Fruit fly (Drosophila melanogaster) whole organism, embryonic: ENCODE measurements around the gene kraken.
A peak's percentile ranks its signal among the peaks of the same experiment; 100 is the strongest.

ENCODE experiments used
- Abd-B ChIP-seq: fragments of 200-800 bp; sonication (Bioruptor generic); optimal IDR thresholded peaks from 2 replicates; lab custom pipeline; 2018; ENCODE audit warnings: missing biosample characterization, mild to moderate bottlenecking, missing genetic modification characterization, moderate library complexity
- Aef1 ChIP-seq: fragments of 200-800 bp; sonication (Bioruptor generic); IDR thresholded peaks from 3 replicates; pipeline ENCODE4 v1.3.6; 2022; ENCODE audit warnings: missing biosample characterization, missing genetic modification characterization
- CG10321 ChIP-seq: fragments of 200-800 bp; sonication (Bioruptor generic); IDR thresholded peaks from 2 replicates; pipeline ENCODE4 v1.3.6; 2022; ENCODE audit warnings: missing biosample characterization, missing genetic modification characterization
- CG12071 ChIP-seq: fragments of 200-800 bp; sonication (Bioruptor generic); optimal IDR thresholded peaks from 3 replicates; lab custom pipeline; 2018; ENCODE audit warnings: missing biosample characterization, mild to moderate bottlenecking, missing genetic modification characterization
- CG13894 ChIP-seq: fragments of 200-800 bp; sonication (Bioruptor generic); optimal IDR thresholded peaks from 3 replicates; lab custom pipeline; 2018; ENCODE audit warnings: missing biosample characterization, mild to moderate bottlenecking, missing genetic modification characterization, moderate library complexity
- CG14710 ChIP-seq: fragments of 200-800 bp; sonication (Bioruptor generic); optimal IDR thresholded peaks from 3 replicates; lab custom pipeline; 2019; ENCODE audit warnings: missing biosample characterization, mild to moderate bottlenecking, missing genetic modification characterization, moderate library complexity
- CG16813 ChIP-seq: fragments of 200-800 bp; sonication (Bioruptor generic); IDR thresholded peaks from 3 replicates; pipeline ENCODE4 v1.3.6; 2022; ENCODE audit warnings: missing biosample characterization, missing genetic modification characterization; ENCODE audit not compliant: partially characterized antibody
- CG17568 ChIP-seq: fragments of 200-800 bp; sonication (Bioruptor generic); optimal IDR thresholded peaks from 2 replicates; lab custom pipeline; 2018; ENCODE audit warnings: missing biosample characterization, mild to moderate bottlenecking, missing genetic modification characterization, moderate library complexity
- CG1792 ChIP-seq: fragments of 200-800 bp; sonication (Bioruptor generic); optimal IDR thresholded peaks from 2 replicates; lab custom pipeline; 2016; ENCODE audit warnings: missing biosample characterization, missing genetic modification characterization
- CG18599 ChIP-seq: fragments of 200-800 bp; sonication (Bioruptor generic); optimal IDR thresholded peaks from 3 replicates; lab custom pipeline; 2017; ENCODE audit warnings: missing biosample characterization, missing genetic modification characterization, mild to moderate bottlenecking, moderate library complexity, missing genetic modification reagents
- CG31365 ChIP-seq: fragments of 200-800 bp; sonication (Bioruptor generic); optimal IDR thresholded peaks from 2 replicates; lab custom pipeline; 2018; ENCODE audit warnings: missing biosample characterization, mild to moderate bottlenecking, missing genetic modification characterization
- CG3407 ChIP-seq: fragments of 200-800 bp; sonication (Bioruptor generic); optimal IDR thresholded peaks from 2 replicates; lab custom pipeline; 2018; ENCODE audit warnings: missing biosample characterization, mild to moderate bottlenecking, missing genetic modification characterization
- CG3838 ChIP-seq: fragments of 200-800 bp; sonication (Bioruptor generic); optimal IDR thresholded peaks from 3 replicates; lab custom pipeline; 2016; ENCODE audit warnings: missing biosample characterization, missing genetic modification characterization
- CG4360 ChIP-seq: fragments of 200-800 bp; sonication (Bioruptor generic); IDR thresholded peaks from 2 replicates; pipeline ENCODE4 v1.3.6; 2022; ENCODE audit warnings: missing biosample characterization, missing genetic modification characterization
- CG4707 ChIP-seq: fragments of 200-800 bp; sonication (Bioruptor generic); optimal IDR thresholded peaks from 2 replicates; lab custom pipeline; 2018; ENCODE audit warnings: missing biosample characterization, mild to moderate bottlenecking, missing genetic modification characterization, moderate library complexity
- CG6175 ChIP-seq: fragments of 200-800 bp; sonication (Bioruptor generic); IDR thresholded peaks from 3 replicates; pipeline ENCODE4 v1.3.6; 2022; ENCODE audit warnings: missing biosample characterization, missing genetic modification characterization
- CG6654 ChIP-seq: fragments of 200-800 bp; sonication (Bioruptor generic); optimal IDR thresholded peaks from 2 replicates; lab custom pipeline; 2017; ENCODE audit warnings: missing biosample characterization, mild to moderate bottlenecking, missing genetic modification characterization
- CG6854 ChIP-seq: fragments of 200-800 bp; sonication (Bioruptor generic); optimal IDR thresholded peaks from 3 replicates; lab custom pipeline; 2017; ENCODE audit warnings: missing biosample characterization, mild to moderate bottlenecking, missing genetic modification characterization
- CG8924 ChIP-seq: fragments of 200-800 bp; optimal IDR thresholded peaks from 3 replicates; lab custom pipeline; 2019; ENCODE audit warnings: missing biosample characterization, mild to moderate bottlenecking, missing genetic modification characterization, moderate library complexity
- Deaf1 ChIP-seq: fragments of 200-800 bp; optimal IDR thresholded peaks from 3 replicates; lab custom pipeline; 2019; ENCODE audit warnings: missing biosample characterization, mild to moderate bottlenecking, missing genetic modification characterization, moderate library complexity
- H2.0 ChIP-seq: fragments of 200-800 bp; sonication (Bioruptor generic); IDR thresholded peaks from 2 replicates; pipeline ENCODE4 v1.3.6; 2022; ENCODE audit warnings: missing biosample characterization, missing genetic modification characterization
- HmgZ ChIP-seq: fragments of 200-800 bp; sonication (Bioruptor generic); optimal IDR thresholded peaks from 2 replicates; lab custom pipeline; 2018; ENCODE audit warnings: missing biosample characterization, mild to moderate bottlenecking, missing genetic modification characterization
- Hmr ChIP-seq: fragments of 200-800 bp; sonication (Bioruptor generic); optimal IDR thresholded peaks from 3 replicates; lab custom pipeline; 2017; ENCODE audit warnings: mild to moderate bottlenecking, missing biosample characterization, missing genetic modification reagents, missing genetic modification characterization
- Hmx ChIP-seq: fragments of 200-800 bp; sonication (Bioruptor generic); optimal IDR thresholded peaks from 2 replicates; lab custom pipeline; 2016; ENCODE audit warnings: missing biosample characterization, missing genetic modification characterization
- Hsf ChIP-seq: fragments of 200-800 bp; sonication (Bioruptor generic); optimal IDR thresholded peaks from 3 replicates; lab custom pipeline; 2016; ENCODE audit warnings: missing biosample characterization, missing genetic modification characterization
- Meics ChIP-seq: fragments of 200-800 bp; sonication (Bioruptor generic); optimal IDR thresholded peaks from 2 replicates; lab custom pipeline; 2017; ENCODE audit warnings: missing biosample characterization, mild to moderate bottlenecking, missing genetic modification characterization
- NC2α ChIP-seq: fragments of 200-800 bp; sonication (Bioruptor generic); optimal IDR thresholded peaks from 2 replicates; lab custom pipeline; 2016; ENCODE audit warnings: missing biosample characterization, missing genetic modification characterization
- Neu2 ChIP-seq: fragments of 200-800 bp; sonication (Bioruptor generic); optimal IDR thresholded peaks from 3 replicates; lab custom pipeline; 2016; ENCODE audit warnings: missing biosample characterization, missing genetic modification characterization, borderline replicate concordance
- NfI ChIP-seq: fragments of 200-800 bp; sonication (Bioruptor generic); optimal IDR thresholded peaks from 3 replicates; lab custom pipeline; 2018; ENCODE audit warnings: missing biosample characterization, mild to moderate bottlenecking, missing genetic modification characterization, moderate library complexity
- Oli ChIP-seq: fragments of 200-800 bp; sonication (Bioruptor generic); optimal IDR thresholded peaks from 2 replicates; lab custom pipeline; 2018; ENCODE audit warnings: missing biosample characterization, mild to moderate bottlenecking, missing genetic modification characterization, moderate library complexity
- Poxn ChIP-seq: fragments of 200-800 bp; sonication (Bioruptor generic); IDR thresholded peaks from 2 replicates; pipeline ENCODE4 v1.3.6; 2022; ENCODE audit warnings: missing biosample characterization, missing genetic modification characterization
- Ravus ChIP-seq: fragments of 200-800 bp; sonication (Bioruptor generic); IDR thresholded peaks from 2 replicates; pipeline ENCODE4 v1.3.6; 2022; ENCODE audit warnings: missing biosample characterization, missing genetic modification characterization
- Scr ChIP-seq: fragments of 200-800 bp; sonication (Bioruptor generic); IDR thresholded peaks from 2 replicates; pipeline ENCODE4 v1.3.6; 2022; ENCODE audit warnings: missing biosample characterization, missing genetic modification characterization; ENCODE audit not compliant: partially characterized antibody
- Six4 ChIP-seq: fragments of 200-800 bp; sonication (Bioruptor generic); optimal IDR thresholded peaks from 2 replicates; lab custom pipeline; 2016; ENCODE audit warnings: missing biosample characterization, missing genetic modification characterization
- al ChIP-seq: fragments of 200-800 bp; sonication (Bioruptor generic); IDR thresholded peaks from 2 replicates; pipeline ENCODE4 v1.3.6; 2022; ENCODE audit warnings: missing biosample characterization, missing genetic modification characterization
- amos ChIP-seq: fragments of 200-800 bp; sonication (Bioruptor generic); IDR thresholded peaks from 2 replicates; pipeline ENCODE4 v1.3.6; 2022; ENCODE audit warnings: missing biosample characterization, missing genetic modification characterization; ENCODE audit not compliant: partially characterized antibody
- az2 ChIP-seq: fragments of 200-800 bp; sonication (Bioruptor generic); optimal IDR thresholded peaks from 3 replicates; lab custom pipeline; 2016; ENCODE audit warnings: missing biosample characterization, missing genetic modification characterization
- chif ChIP-seq, 2 experiments: fragments of 200-800 bp; sonication (Bioruptor generic); optimal IDR thresholded peaks; 3 replicates each; lab custom pipeline; 2016; ENCODE audit warnings: missing biosample characterization in 2 of 2, missing genetic modification characterization in 2 of 2
- disco-r ChIP-seq: fragments of 200-800 bp; sonication (Bioruptor generic); optimal IDR thresholded peaks from 2 replicates; lab custom pipeline; 2016; ENCODE audit warnings: missing biosample characterization, missing genetic modification characterization
- emc ChIP-seq: fragments of 200-800 bp; sonication (Bioruptor generic); optimal IDR thresholded peaks from 2 replicates; lab custom pipeline; 2016; ENCODE audit warnings: missing biosample characterization, missing genetic modification characterization
- fd96Cb ChIP-seq: fragments of 200-800 bp; sonication (Bioruptor generic); optimal IDR thresholded peaks from 2 replicates; lab custom pipeline; 2018; ENCODE audit warnings: missing biosample characterization, mild to moderate bottlenecking, missing genetic modification characterization, moderate library complexity
- fu2 ChIP-seq: fragments of 200-800 bp; sonication (Bioruptor generic); optimal IDR thresholded peaks from 2 replicates; lab custom pipeline; 2016; ENCODE audit warnings: missing biosample characterization, missing genetic modification characterization
- jumu ChIP-seq: fragments of 200-800 bp; sonication (Bioruptor generic); optimal IDR thresholded peaks from 3 replicates; lab custom pipeline; 2016; ENCODE audit warnings: missing biosample characterization, missing genetic modification characterization
- nmo ChIP-seq: fragments of 200-800 bp; sonication (Bioruptor generic); optimal IDR thresholded peaks from 2 replicates; lab custom pipeline; 2018; ENCODE audit warnings: missing biosample characterization, mild to moderate bottlenecking, missing genetic modification characterization, moderate library complexity
- pho ChIP-seq: fragments of 200-800 bp; sonication (Bioruptor generic); optimal IDR thresholded peaks from 2 replicates; lab custom pipeline; 2016; ENCODE audit warnings: missing biosample characterization, missing genetic modification characterization
- sna ChIP-seq: fragments of 200-800 bp; sonication (Bioruptor generic); IDR thresholded peaks from 2 replicates; pipeline ENCODE4 v1.3.6; 2022; ENCODE audit warnings: missing biosample characterization, missing genetic modification characterization; ENCODE audit not compliant: partially characterized antibody
- vvl ChIP-seq: fragments of 200-800 bp; sonication (Bioruptor generic); IDR thresholded peaks from 2 replicates; pipeline ENCODE4 v1.3.6; 2022; ENCODE audit warnings: missing biosample characterization, missing genetic modification characterization
- zen2 ChIP-seq: fragments of 200-800 bp; sonication (Bioruptor generic); IDR thresholded peaks from 3 replicates; pipeline ENCODE4 v1.3.6; 2022; ENCODE audit warnings: missing biosample characterization, missing genetic modification characterization; ENCODE audit not compliant: partially characterized antibody

The kraken gene

dm6 chr2L:866950-867744 is 14.6 kb downstream of the kraken start (continued):
- TF ChIP-seq Hmx (GFP tag; lab: Kevin White, UChicago) (peak; percentile 87), Abd-B (peak; percentile 91), Six4 (peak; percentile 81), CG3838 (GFP tag; lab: Kevin White, UChicago) (peak; percentile 62), H2.0 (GFP tag; lab: Robert Waterston, UW) (peak; percentile 95), vvl (GFP tag; lab: Robert Waterston, UW) (peak; percentile 98), CG3407 (GFP tag; lab: Kevin White, UChicago) (peak; percentile 81), CG6854 (GFP tag; lab: Kevin White, UChicago) (peak; percentile 78), HmgZ (tag; lab: Kevin White, UChicago) (peak; percentile 94), al (GFP tag; lab: Robert Waterston, UW) (peak; percentile 92), CG16813 (no peak), nmo (peak; percentile 91), Neu2 (GFP tag; lab: Kevin White, UChicago) (peak; percentile 14), NC2α (GFP tag; lab: Kevin White, UChicago) (peak; percentile 76), CG12071 (GFP tag; lab: Kevin White, UChicago) (peak; percentile 89), CG13894 (peak; percentile 89), jumu (peak; percentile 90), disco-r (GFP tag; lab: Kevin White, UChicago) (peak; percentile 84), CG8924 (tag; lab: Kevin White, UChicago) (peak; percentile 93), amos (0 out of 2 replicates have a peak, but pooled peaks have one; percentile 14), Meics (peak; percentile 93), NfI (GFP tag; lab: Kevin White, UChicago) (peak; percentile 94), fd96Cb (tag; lab: Kevin White, UChicago) (peak; percentile 92), Hmr (GFP tag; lab: Kevin White, UChicago) (peak; percentile 92), CG14710 (tag; lab: Kevin White, UChicago) (peak; percentile 83), CG31365 (tag; lab: Kevin White, UChicago) (peak; percentile 81), CG6175 (GFP tag; lab: Robert Waterston, UW) (peak; percentile 92), CG1792 (peak; percentile 86), Deaf1 (tag; lab: Kevin White, UChicago) (peak; percentile 57), CG17568 (GFP tag; lab: Kevin White, UChicago) (peak; percentile 88), pho (GFP tag; lab: Kevin White, UChicago) (peak; percentile 89), CG4360 (GFP tag; lab: Robert Waterston, UW) (peak; percentile 64), zen2 (GFP tag; lab: Robert Waterston, UW) (no peak), Hsf (peak; percentile 92), Aef1 (GFP tag; lab: Robert Waterston, UW) (peak; percentile 94), emc (peak; percentile 75), CG10321 (peak; percentile 95), az2 (GFP tag; lab: Kevin White, UChicago) (peak; percentile 92), CG4707 (GFP tag; lab: Kevin White, UChicago) (peak; percentile 81), Poxn (GFP tag; lab: Robert Waterston, UW) (peak; percentile 80), chif (GFP tag; optimal IDR thresholded peaks at IDR 0.05; lab: Kevin White, UChicago) (peak; percentile 87 to 94), fu2 (GFP tag; lab: Kevin White, UChicago) (peak; percentile 71), Oli (peak; percentile 94), CG6654 (GFP tag; lab: Kevin White, UChicago) (peak; percentile 66), CG18599 (GFP tag; lab: Kevin White, UChicago) (peak; percentile 93), Ravus (GFP tag; lab: Robert Waterston, UW) (peak; percentile 89), Scr (0 out of 2 replicates have a peak, but pooled peaks have one; percentile 15), sna (GFP tag; lab: Robert Waterston, UW) (no peak)
